Worm (Caenorhabditis elegans): ENCODE results near the gene Y97E10AR.2.

- TF ChIP-seq snpc-4 (GFP tag; optimal IDR thresholded peaks at IDR 0.05), result no peak
- TF ChIP-seq snpc-4 (tag; optimal IDR thresholded peaks at IDR 0.05), result no peak
- TF ChIP-seq ztf-28 (GFP tag; IDR thresholded peaks at IDR 0.05), result no peak
- TF ChIP-seq nhr-179 (tag; optimal IDR thresholded peaks at IDR 0.05), result no peak
Measured at ce11 chrV:7964429-7964828, 31.5 kb upstream of the Y97E10AR.2 start.
